Fruit fly (Drosophila melanogaster) whole organism, embryonic: Measurements from ENCODE around the gene Enoph.

ENCODE experiments used
- Atf3 ChIP-seq: fragments of 200-800 bp; sonication (Bioruptor generic); optimal IDR thresholded peaks from 3 replicates; lab custom pipeline; 2016; ENCODE audit warnings: missing biosample characterization, missing genetic modification characterization
- Awh ChIP-seq: fragments of 200-800 bp; sonication (Bioruptor generic); IDR thresholded peaks from 2 replicates; pipeline ENCODE4, ENCODE4 v1.3.6; 2022; ENCODE audit warnings: missing biosample characterization, missing genetic modification characterization
- Blimp-1 ChIP-seq: fragments of 200-800 bp; sonication (Bioruptor generic); optimal IDR thresholded peaks from 3 replicates; lab custom pipeline; 2018; ENCODE audit warnings: missing biosample characterization, missing genetic modification characterization, mild to moderate bottlenecking, moderate library complexity, missing genetic modification reagents
- CG10654 ChIP-seq: fragments of 200-800 bp; sonication (Bioruptor generic); optimal IDR thresholded peaks from 2 replicates; lab custom pipeline; 2016; ENCODE audit warnings: missing biosample characterization, missing genetic modification characterization
- CG14667 ChIP-seq: fragments of 200-800 bp; sonication (Bioruptor generic); IDR thresholded peaks from 2 replicates; pipeline ENCODE4 v1.3.6; 2022; ENCODE audit warnings: missing biosample characterization, missing genetic modification characterization
- CG15601 ChIP-seq: fragments of 200-800 bp; sonication (Bioruptor generic); optimal IDR thresholded peaks from 3 replicates; lab custom pipeline; 2019; ENCODE audit warnings: missing biosample characterization, mild to moderate bottlenecking, missing genetic modification characterization, moderate library complexity
- CG15696 ChIP-seq: fragments of 200-800 bp; sonication (Bioruptor generic); optimal IDR thresholded peaks from 2 replicates; lab custom pipeline; 2019; ENCODE audit warnings: missing biosample characterization, mild to moderate bottlenecking, missing genetic modification characterization, moderate library complexity
- CG1603 ChIP-seq: fragments of 200-800 bp; sonication (Bioruptor generic); optimal IDR thresholded peaks from 2 replicates; lab custom pipeline; 2019; ENCODE audit warnings: missing biosample characterization, mild to moderate bottlenecking, missing genetic modification characterization, moderate library complexity
- CG1792 ChIP-seq: fragments of 200-800 bp; sonication (Bioruptor generic); optimal IDR thresholded peaks from 2 replicates; lab custom pipeline; 2016; ENCODE audit warnings: missing biosample characterization, missing genetic modification characterization
- CG18262 ChIP-seq: fragments of 200-800 bp; optimal IDR thresholded peaks from 3 replicates; lab custom pipeline; 2019; ENCODE audit warnings: missing biosample characterization, mild to moderate bottlenecking, missing genetic modification characterization, moderate library complexity
- CG18619 ChIP-seq: fragments of 200-800 bp; sonication (Bioruptor generic); optimal IDR thresholded peaks from 3 replicates; lab custom pipeline; 2017; ENCODE audit warnings: missing biosample characterization, mild to moderate bottlenecking, missing genetic modification characterization
- CG2678 ChIP-seq: fragments of 200-800 bp; sonication (Bioruptor generic); optimal IDR thresholded peaks from 3 replicates; lab custom pipeline; 2019; ENCODE audit warnings: missing biosample characterization, mild to moderate bottlenecking, missing genetic modification characterization, moderate library complexity
- CG31388 ChIP-seq: fragments of 200-800 bp; sonication (Bioruptor generic); optimal IDR thresholded peaks from 2 replicates; lab custom pipeline; 2016; ENCODE audit warnings: missing biosample characterization, missing genetic modification characterization
- CG3163 ChIP-seq: fragments of 200-800 bp; sonication (Bioruptor generic); optimal IDR thresholded peaks from 3 replicates; lab custom pipeline; 2016; ENCODE audit warnings: missing biosample characterization, missing genetic modification characterization
- CG32532 ChIP-seq: fragments of 200-800 bp; sonication (Bioruptor generic); IDR thresholded peaks from 2 replicates; pipeline ENCODE4 v1.3.6; 2022; ENCODE audit warnings: missing biosample characterization, missing genetic modification characterization
- CG34422 ChIP-seq: fragments of 200-800 bp; sonication (Bioruptor generic); IDR thresholded peaks from 3 replicates; pipeline ENCODE4 v1.3.6; 2022; ENCODE audit warnings: missing biosample characterization, missing genetic modification characterization
- CG4360 ChIP-seq: fragments of 200-800 bp; sonication (Bioruptor generic); IDR thresholded peaks from 2 replicates; pipeline ENCODE4 v1.3.6; 2022; ENCODE audit warnings: missing biosample characterization, missing genetic modification characterization
- CG5180 ChIP-seq: fragments of 200-800 bp; sonication (Bioruptor generic); optimal IDR thresholded peaks from 3 replicates; lab custom pipeline; 2017; ENCODE audit warnings: missing biosample characterization, missing genetic modification characterization, mild to moderate bottlenecking, moderate library complexity, missing genetic modification reagents
- CG5953 ChIP-seq: fragments of 200-800 bp; sonication (Bioruptor generic); IDR thresholded peaks from 2 replicates; pipeline ENCODE4 v1.3.6; 2022; ENCODE audit warnings: missing biosample characterization, missing genetic modification characterization
- CG6813 ChIP-seq: fragments of 200-800 bp; sonication (Bioruptor generic); optimal IDR thresholded peaks from 2 replicates; lab custom pipeline; 2017; ENCODE audit warnings: missing biosample characterization, missing genetic modification characterization, mild to moderate bottlenecking, moderate library complexity, missing genetic modification reagents
- CG7271 ChIP-seq: fragments of 200-800 bp; sonication (Bioruptor generic); optimal IDR thresholded peaks from 2 replicates; lab custom pipeline; 2018; ENCODE audit warnings: missing biosample characterization, mild to moderate bottlenecking, missing genetic modification characterization, moderate library complexity
- CG9727 ChIP-seq: fragments of 200-800 bp; sonication (Bioruptor generic); optimal IDR thresholded peaks from 3 replicates; lab custom pipeline; 2017; ENCODE audit warnings: missing biosample characterization, mild to moderate bottlenecking, missing genetic modification characterization
- CrebB ChIP-seq: fragments of 200-800 bp; sonication (Bioruptor generic); optimal IDR thresholded peaks from 3 replicates; lab custom pipeline; 2018; ENCODE audit warnings: missing biosample characterization, mild to moderate bottlenecking, missing genetic modification characterization
- Dip2 ChIP-seq: fragments of 200-800 bp; sonication (Bioruptor generic); IDR thresholded peaks from 2 replicates; pipeline ENCODE4 v1.3.6; 2022; ENCODE audit warnings: missing biosample characterization, missing genetic modification characterization
- Doc2 ChIP-seq: fragments of 200-800 bp; sonication (Bioruptor generic); IDR thresholded peaks from 2 replicates; pipeline ENCODE4 v1.3.6; 2022; ENCODE audit warnings: missing biosample characterization, missing genetic modification characterization
- Fer3 ChIP-seq: fragments of 200-800 bp; sonication (Bioruptor generic); optimal IDR thresholded peaks from 2 replicates; lab custom pipeline; 2018; ENCODE audit warnings: missing biosample characterization, mild to moderate bottlenecking, missing genetic modification characterization, moderate library complexity
- H15 ChIP-seq: fragments of 200-800 bp; sonication (Bioruptor generic); IDR thresholded peaks from 3 replicates; pipeline ENCODE4 v1.3.6; 2022; ENCODE audit warnings: missing biosample characterization, missing genetic modification characterization
- Rfx ChIP-seq: fragments of 200-800 bp; sonication (Bioruptor generic); IDR thresholded peaks from 2 replicates; pipeline ENCODE4 v1.3.6; 2022; ENCODE audit warnings: missing biosample characterization, missing genetic modification characterization
- Spps ChIP-seq: fragments of 200-800 bp; sonication (Bioruptor generic); optimal IDR thresholded peaks from 2 replicates; lab custom pipeline; 2018; ENCODE audit warnings: missing biosample characterization, mild to moderate bottlenecking, missing genetic modification characterization
- TFAM ChIP-seq: fragments of 200-800 bp; sonication (Bioruptor generic); optimal IDR thresholded peaks from 2 replicates; lab custom pipeline; 2017; ENCODE audit warnings: missing biosample characterization, missing genetic modification characterization, inconsistent platforms
- al ChIP-seq: fragments of 200-800 bp; sonication (Bioruptor generic); IDR thresholded peaks from 2 replicates; pipeline ENCODE4 v1.3.6; 2022; ENCODE audit warnings: missing biosample characterization, missing genetic modification characterization
- chif ChIP-seq, 2 experiments: fragments of 200-800 bp; sonication (Bioruptor generic); optimal IDR thresholded peaks; 3 replicates each; lab custom pipeline; 2016; ENCODE audit warnings: missing biosample characterization in 2 of 2, missing genetic modification characterization in 2 of 2
- crc ChIP-seq: fragments of 200-800 bp; sonication (Bioruptor generic); optimal IDR thresholded peaks from 2 replicates; lab custom pipeline; 2016; ENCODE audit warnings: missing biosample characterization, missing genetic modification characterization
- disco-r ChIP-seq: fragments of 200-800 bp; sonication (Bioruptor generic); optimal IDR thresholded peaks from 2 replicates; lab custom pipeline; 2016; ENCODE audit warnings: missing biosample characterization, missing genetic modification characterization
- emc ChIP-seq: fragments of 200-800 bp; sonication (Bioruptor generic); optimal IDR thresholded peaks from 2 replicates; lab custom pipeline; 2016; ENCODE audit warnings: missing biosample characterization, missing genetic modification characterization
- fu2 ChIP-seq: fragments of 200-800 bp; sonication (Bioruptor generic); optimal IDR thresholded peaks from 2 replicates; lab custom pipeline; 2016; ENCODE audit warnings: missing biosample characterization, missing genetic modification characterization
- grn ChIP-seq: fragments of 200-800 bp; sonication (Bioruptor generic); optimal IDR thresholded peaks from 3 replicates; lab custom pipeline; 2017; ENCODE audit warnings: missing biosample characterization, missing genetic modification characterization
- ham ChIP-seq: fragments of 200-800 bp; sonication (Bioruptor generic); IDR thresholded peaks from 2 replicates; pipeline ENCODE4 v1.3.6; 2022; ENCODE audit warnings: missing biosample characterization, missing genetic modification characterization
- hb ChIP-seq: fragments of 200-800 bp; sonication (Bioruptor generic); IDR thresholded peaks from 3 replicates; pipeline ENCODE4 v1.3.6; 2022; ENCODE audit warnings: missing biosample characterization, missing genetic modification characterization; ENCODE audit not compliant: partially characterized antibody
- jing ChIP-seq: fragments of 200-800 bp; sonication (Bioruptor generic); optimal IDR thresholded peaks from 2 replicates; lab custom pipeline; 2018; ENCODE audit warnings: missing biosample characterization, mild to moderate bottlenecking, missing genetic modification characterization
- knrl ChIP-seq: fragments of 200-800 bp; sonication (Bioruptor generic); IDR thresholded peaks from 3 replicates; pipeline ENCODE4 v1.3.6; 2022; ENCODE audit warnings: missing biosample characterization, missing genetic modification characterization; ENCODE audit not compliant: partially characterized antibody
- pita ChIP-seq: fragments of 200-800 bp; sonication (Bioruptor generic); optimal IDR thresholded peaks from 2 replicates; lab custom pipeline; 2017; ENCODE audit warnings: missing biosample characterization, mild to moderate bottlenecking, missing genetic modification characterization
- ranshi ChIP-seq: fragments of 200-800 bp; sonication (Bioruptor generic); IDR thresholded peaks from 2 replicates; pipeline ENCODE4 v1.3.6; 2022; ENCODE audit warnings: missing biosample characterization, missing genetic modification characterization
- schlank ChIP-seq: fragments of 200-800 bp; sonication (Bioruptor generic); optimal IDR thresholded peaks from 2 replicates; lab custom pipeline; 2018; ENCODE audit warnings: missing biosample characterization, mild to moderate bottlenecking, missing genetic modification characterization
- stwl ChIP-seq: fragments of 200-800 bp; sonication (Bioruptor generic); optimal IDR thresholded peaks from 3 replicates; lab custom pipeline; 2018; ENCODE audit warnings: missing biosample characterization, mild to moderate bottlenecking, missing genetic modification characterization, moderate library complexity
- tgo ChIP-seq: fragments of 200-800 bp; sonication (Bioruptor generic); IDR thresholded peaks from 3 replicates; pipeline ENCODE4 v1.3.6; 2022; ENCODE audit warnings: missing biosample characterization, missing genetic modification characterization
- zfh2 ChIP-seq: fragments of 200-800 bp; sonication (Bioruptor generic); optimal IDR thresholded peaks from 2 replicates; lab custom pipeline; 2016; ENCODE audit warnings: missing biosample characterization, missing genetic modification characterization

Gene Enoph

DNA sequence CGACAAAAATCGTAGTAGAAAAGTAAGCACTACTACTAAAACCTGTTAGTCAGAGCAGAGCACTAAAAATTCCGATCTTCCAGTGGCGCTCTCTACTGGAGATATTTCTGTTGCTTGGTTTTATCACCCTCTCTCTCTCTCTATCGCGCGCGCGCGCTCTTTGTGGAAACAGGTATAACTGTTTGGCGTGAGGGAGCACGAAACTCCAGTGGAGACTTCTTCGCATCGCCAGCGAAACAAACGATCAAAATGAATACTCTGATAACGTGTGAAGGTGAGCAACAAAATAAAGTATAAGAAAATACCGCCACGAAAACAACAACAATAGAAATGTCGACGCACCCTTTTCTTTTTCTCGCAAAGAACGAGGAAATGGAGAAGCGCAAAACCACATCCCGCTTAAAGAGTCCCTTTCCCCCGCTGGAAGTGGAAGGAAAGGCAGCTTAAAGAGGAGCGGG, 40.1 kb downstream of the Enoph start (continued):
- TF ChIP-seq tgo (GFP tag; lab: Robert Waterston, UW) (no peak), Atf3 (no peak), grn (peak; percentile 55), pita (GFP tag; lab: Kevin White, UChicago) (no peak), CG3163 (no peak)
- TF ChIP-seq, all 482 proteins: peak for 21

- TF ChIP-seq Fer3 (tag; lab: Kevin White, UChicago) (peak; percentile 84), CG34422 (GFP tag; lab: Robert Waterston, UW) (peak; percentile 82), schlank (tag; lab: Kevin White, UChicago) (peak; percentile 75), CG2678 (tag; lab: Kevin White, UChicago) (peak; percentile 93), fu2 (GFP tag; lab: Kevin White, UChicago) (peak; percentile 74), hb (GFP tag; lab: Robert Waterston, UW) (no peak), CG15601 (tag; lab: Kevin White, UChicago) (peak; percentile 99), jing (GFP tag; lab: Kevin White, UChicago) (peak; percentile 93), CG5953 (GFP tag; lab: Robert Waterston, UW) (peak; percentile 98), Awh (GFP tag; lab: Robert Waterston, UW) (peak; percentile 100), stwl (tag; lab: Kevin White, UChicago) (peak; percentile 84), al (GFP tag; lab: Robert Waterston, UW) (no peak), Rfx (GFP tag; lab: Robert Waterston, UW) (peak; percentile 71), CrebB (peak; percentile 95), CG6813 (peak; percentile 100), crc (GFP tag; lab: Kevin White, UChicago) (peak; percentile 93), CG32532 (GFP tag; lab: Robert Waterston, UW) (peak; percentile 47), CG18262 (tag; lab: Kevin White, UChicago) (peak; percentile 95), ranshi (GFP tag; lab: Robert Waterston, UW) (peak; percentile 94), CG15696 (tag; lab: Kevin White, UChicago) (peak; percentile 100), CG1792 (peak; percentile 99), knrl (GFP tag; lab: Robert Waterston, UW) (no peak), emc (GFP tag; lab: Kevin White, UChicago) (peak; percentile 77), ham (GFP tag; lab: Robert Waterston, UW) (0 out of 2 replicates have a peak, but pooled peaks have one; percentile 14), TFAM (peak; percentile 97), Blimp-1 (GFP tag; lab: Kevin White, UChicago) (peak; percentile 98), CG7271 (tag; lab: Kevin White, UChicago) (peak; percentile 92), Dip2 (GFP tag; lab: Robert Waterston, UW) (no peak), disco-r (peak; percentile 98), CG5180 (GFP tag; lab: Kevin White, UChicago) (peak; percentile 94), CG14667 (GFP tag; lab: Robert Waterston, UW) (peak; percentile 75), CG18619 (peak; percentile 97), Doc2 (GFP tag; lab: Robert Waterston, UW) (no peak), CG1603 (peak; percentile 98), CG9727 (peak; percentile 100), H15 (GFP tag; lab: Robert Waterston, UW) (peak; percentile 91), CG31388 (GFP tag; lab: Kevin White, UChicago) (peak; percentile 96), Spps (peak; percentile 99), CG4360 (GFP tag; lab: Robert Waterston, UW) (peak; percentile 93), zfh2 (GFP tag; lab: Kevin White, UChicago) (peak; percentile 27), CG10654 (GFP tag; lab: Kevin White, UChicago) (peak; percentile 99), chif (GFP tag; optimal IDR thresholded peaks at IDR 0.05; lab: Kevin White, UChicago) (peak; percentile 99)
These were observed 40.9 kb downstream of the Enoph start for dm6 chr3R:5215334-5216307.
